Fruit fly (Drosophila melanogaster): Measurements from ENCODE around the gene CG31898.

DNA sequence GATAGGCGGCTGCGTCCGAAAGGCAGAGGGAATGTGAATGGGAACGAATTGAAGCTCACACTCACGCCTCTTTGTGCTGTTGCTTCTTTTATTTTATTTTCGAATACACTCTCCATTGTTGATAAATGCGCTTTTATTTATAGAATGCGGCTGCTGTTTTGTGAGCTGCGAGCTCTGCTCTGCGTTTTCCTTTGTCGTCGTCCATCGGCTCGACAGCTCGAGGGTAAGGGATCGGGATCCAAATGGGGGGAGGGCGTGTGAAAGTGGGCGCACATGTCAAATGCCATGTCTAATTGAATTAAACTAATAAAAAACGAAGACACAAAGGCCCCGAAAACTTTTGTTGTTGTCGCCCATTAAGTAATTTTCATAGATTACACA lies 23.9 kb downstream of the CG31898 start:
- no peak for TF ChIP-seq ttk (optimal IDR thresholded peaks at IDR 0.05)
- TF ChIP-seq insv (optimal IDR thresholded peaks at IDR 0.05) = no peak
- TF ChIP-seq Sin3A (optimal IDR thresholded peaks at IDR 0.05) = no peak
- no peak for TF ChIP-seq psq (optimal IDR thresholded peaks at IDR 0.05)
